Fruit fly (Drosophila melanogaster) whole organism, pupa: Measurements from ENCODE around the gene CG31636.

Experiments used
- CG10348 ChIP-seq: fragments of 200-800 bp; sonication (Bioruptor generic); IDR thresholded peaks from 2 replicates; pipeline ENCODE4 v1.3.6; 2022; ENCODE audit warnings: missing biosample characterization, missing genetic modification characterization
- CG12605 ChIP-seq: fragments of 200-800 bp; sonication (Bioruptor generic); IDR thresholded peaks from 2 replicates; pipeline ENCODE4 v1.3.6; 2022; ENCODE audit warnings: missing biosample characterization, missing genetic modification characterization
- CG13204 ChIP-seq: fragments of 200-800 bp; sonication (Bioruptor generic); optimal IDR thresholded peaks from 2 replicates; lab custom pipeline; 2018; ENCODE audit warnings: missing biosample characterization, mild to moderate bottlenecking, missing genetic modification characterization, moderate library complexity
- CG14655 ChIP-seq: fragments of 200-800 bp; sonication (Bioruptor generic); optimal IDR thresholded peaks from 3 replicates; lab custom pipeline; 2017; ENCODE audit warnings: mild to moderate bottlenecking, missing biosample characterization, missing genetic modification reagents, missing genetic modification characterization
- CG15710 ChIP-seq: fragments of 200-800 bp; sonication (Bioruptor generic); optimal IDR thresholded peaks from 2 replicates; lab custom pipeline; 2018; ENCODE audit warnings: missing biosample characterization, mild to moderate bottlenecking, missing genetic modification characterization, moderate library complexity
- CG17806 ChIP-seq: fragments of 200-800 bp; sonication (Bioruptor generic); optimal IDR thresholded peaks from 2 replicates; lab custom pipeline; 2018; ENCODE audit warnings: missing biosample characterization, mild to moderate bottlenecking, missing genetic modification characterization, moderate library complexity
- CG32121 ChIP-seq: fragments of 200-800 bp; sonication (Bioruptor generic); IDR thresholded peaks from 2 replicates; pipeline ENCODE4 v1.3.6; 2022; ENCODE audit warnings: missing biosample characterization, missing genetic modification characterization
- CG34367 ChIP-seq: fragments of 200-800 bp; sonication (Bioruptor generic); optimal IDR thresholded peaks from 2 replicates; lab custom pipeline; 2018; ENCODE audit warnings: missing biosample characterization, mild to moderate bottlenecking, missing genetic modification characterization
- CG4496 ChIP-seq: fragments of 200-800 bp; sonication (Bioruptor generic); IDR thresholded peaks from 3 replicates; pipeline ENCODE4 v1.3.6; 2022; ENCODE audit warnings: missing biosample characterization, missing genetic modification characterization
- CG8159 ChIP-seq: fragments of 200-800 bp; sonication (Bioruptor generic); optimal IDR thresholded peaks from 3 replicates; lab custom pipeline; 2018; ENCODE audit warnings: missing biosample characterization, mild to moderate bottlenecking, missing genetic modification characterization, moderate library complexity
- CG8301 ChIP-seq: fragments of 200-800 bp; sonication (Bioruptor generic); optimal IDR thresholded peaks from 2 replicates; lab custom pipeline; 2018; ENCODE audit warnings: missing biosample characterization, mild to moderate bottlenecking, missing genetic modification characterization
- CG9948 ChIP-seq: fragments of 200-800 bp; sonication (Bioruptor generic); optimal IDR thresholded peaks from 2 replicates; lab custom pipeline; 2018; ENCODE audit warnings: missing biosample characterization, mild to moderate bottlenecking, missing genetic modification characterization, moderate library complexity
- D1 ChIP-seq: fragments of 200-800 bp; sonication (Bioruptor generic); optimal IDR thresholded peaks from 2 replicates; lab custom pipeline; 2018; ENCODE audit warnings: missing biosample characterization, mild to moderate bottlenecking, missing genetic modification characterization, moderate library complexity
- EcR ChIP-seq: fragments of 200-800 bp; sonication (Bioruptor generic); optimal IDR thresholded peaks from 3 replicates; lab custom pipeline; 2019; ENCODE audit warnings: missing biosample characterization, missing genetic modification characterization, mild to moderate bottlenecking, moderate library complexity, missing genetic modification reagents
- Ets98B ChIP-seq: fragments of 200-800 bp; sonication (Bioruptor generic); IDR thresholded peaks from 2 replicates; pipeline ENCODE4 v1.3.6; 2022; ENCODE audit warnings: missing biosample characterization, missing genetic modification characterization
- Pif1A ChIP-seq: fragments of 200-800 bp; sonication (Bioruptor generic); optimal IDR thresholded peaks from 3 replicates; lab custom pipeline; 2016; ENCODE audit warnings: missing biosample characterization, missing genetic modification characterization
- Pif1B ChIP-seq: fragments of 200-800 bp; sonication (Bioruptor generic); optimal IDR thresholded peaks from 3 replicates; lab custom pipeline; 2016; ENCODE audit warnings: missing biosample characterization, missing genetic modification characterization
- Snoo ChIP-seq: fragments of 200-800 bp; sonication (Bioruptor generic); optimal IDR thresholded peaks from 3 replicates; lab custom pipeline; 2017; ENCODE audit warnings: missing biosample characterization, mild to moderate bottlenecking, missing genetic modification characterization, inconsistent platforms
- fd96Ca ChIP-seq: fragments of 200-800 bp; sonication (Bioruptor generic); IDR thresholded peaks from 3 replicates; pipeline ENCODE4 v1.3.6; 2022; ENCODE audit warnings: missing biosample characterization, missing genetic modification characterization
- gl ChIP-seq: fragments of 200-800 bp; sonication (Bioruptor generic); optimal IDR thresholded peaks from 2 replicates; lab custom pipeline; 2018; ENCODE audit warnings: missing biosample characterization, mild to moderate bottlenecking, missing genetic modification characterization
- rn ChIP-seq: fragments of 200-800 bp; sonication (Bioruptor generic); IDR thresholded peaks from 2 replicates; pipeline ENCODE4 v1.3.6; 2022; ENCODE audit warnings: missing biosample characterization, missing genetic modification characterization

CG31636 gene

DNA sequence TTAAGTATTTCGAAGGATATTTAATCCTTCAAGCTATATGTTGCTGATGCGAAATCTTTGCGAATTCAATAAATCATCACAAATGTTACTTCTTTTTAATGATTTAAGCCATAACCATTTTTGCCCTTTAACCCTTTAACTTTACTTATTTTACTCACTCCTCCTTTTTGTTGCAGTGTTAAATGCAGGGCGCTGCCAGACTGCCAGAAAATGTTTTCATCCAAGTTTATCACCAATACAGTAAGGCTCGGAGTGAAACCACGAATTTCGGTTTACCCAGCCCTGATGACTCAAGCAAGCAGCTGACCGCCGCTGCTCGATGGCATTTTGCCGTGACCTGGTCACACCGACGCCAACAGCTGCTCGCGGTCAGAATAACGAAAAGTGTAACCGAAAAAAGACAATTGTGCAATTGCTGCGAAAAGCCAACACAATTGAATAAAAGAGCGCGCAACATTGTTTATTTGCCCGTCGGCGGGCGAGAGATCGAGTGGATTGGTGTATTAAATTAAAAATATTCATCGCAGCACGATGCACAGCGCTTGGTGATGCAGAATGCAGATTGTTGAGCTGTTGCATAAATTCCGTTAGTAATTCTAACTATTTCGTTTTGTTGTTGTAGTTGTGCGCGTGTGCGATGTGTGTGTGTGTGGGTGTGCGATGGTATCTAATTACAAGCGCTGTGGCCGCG, 47.1 kb downstream of the CG31636 start, which contains the start of gene CG11050:
Gene CG11050, plus strand, starts transcription at position 329 of the 691 bp plus-strand sequence.
- TF ChIP-seq fd96Ca (GFP tag; lab: Robert Waterston, UW) (peak; percentile 61; the same call in 2 of the 3 replicates), Ets98B (peak; percentile 77), Snoo (tag; lab: Kevin White, UChicago) (peak; percentile 58), CG14655 (GFP tag; lab: Kevin White, UChicago) (peak; percentile 66), CG32121 (GFP tag; lab: Robert Waterston, UW) (peak; percentile 77), CG4496 (GFP tag; lab: Robert Waterston, UW) (peak; percentile 89), CG9948 (peak; percentile 22), CG8159 (tag; lab: Kevin White, UChicago) (peak; percentile 50), Pif1B (GFP tag; lab: Kevin White, UChicago) (peak; percentile 35), EcR (GFP tag; lab: Kevin White, UChicago) (no peak), D1 (tag; lab: Kevin White, UChicago) (peak; percentile 30), gl (tag; lab: Kevin White, UChicago) (no peak), Pif1A (GFP tag; lab: Kevin White, UChicago) (peak; percentile 7), CG12605 (GFP tag; lab: Robert Waterston, UW) (peak; percentile 76), CG34367 (tag; lab: Kevin White, UChicago) (peak; percentile 54), CG17806 (tag; lab: Kevin White, UChicago) (peak; percentile 58), CG10348 (GFP tag; lab: Robert Waterston, UW) (no peak), CG8301 (tag; lab: Kevin White, UChicago) (peak; percentile 68), rn (GFP tag; lab: Robert Waterston, UW) (peak; percentile 37), CG15710 (tag; lab: Kevin White, UChicago) (peak; percentile 19), CG13204 (GFP tag; lab: Kevin White, UChicago) (no peak)
